Worm (Caenorhabditis elegans) whole organism, L3 larva: ENCODE data around the gene nhr-181.

Source experiments
- ceh-28 ChIP-seq: fragments of 150-350 bp; optimal IDR thresholded peaks from 2 replicates; lab custom pipeline; 2014; ENCODE audit warnings: missing biosample characterization, missing genetic modification reagents, missing genetic modification characterization
- ceh-82 ChIP-seq: fragments of 150-350 bp; optimal IDR thresholded peaks from 2 replicates; lab custom pipeline; 2014; ENCODE audit warnings: missing biosample characterization, missing genetic modification characterization
- jun-1 ChIP-seq: fragments of 150-350 bp; optimal IDR thresholded peaks from 2 replicates; lab custom pipeline; 2014; ENCODE audit warnings: missing biosample characterization, missing genetic modification reagents, missing genetic modification characterization
- nhr-237 ChIP-seq: fragments of 150-350 bp; optimal IDR thresholded peaks from 2 replicates; lab custom pipeline; 2014; ENCODE audit warnings: missing biosample characterization, missing genetic modification characterization
- pha-4 ChIP-seq: fragments of 150-350 bp; optimal IDR thresholded peaks from 2 replicates; lab custom pipeline; 2014; ENCODE audit warnings: missing biosample characterization, missing genetic modification reagents, missing genetic modification characterization
- sea-2 ChIP-seq: fragments of 150-350 bp; sonication (generic microtip); optimal IDR thresholded peaks from 4 replicates; lab custom pipeline; 2014; ENCODE audit warnings: missing biosample characterization, missing genetic modification reagents, missing genetic modification characterization
- ztf-11 ChIP-seq: fragments of 150-350 bp; optimal IDR thresholded peaks from 2 replicates; lab custom pipeline; 2014; ENCODE audit warnings: missing biosample characterization, missing genetic modification characterization

- TF ChIP-seq jun-1 (tag; lab: Kevin White, UChicago), result no peak
- TF ChIP-seq ceh-82, result no peak
- no peak for TF ChIP-seq nhr-237 (tag; lab: Kevin White, UChicago)
- no peak for TF ChIP-seq ztf-11 (tag; lab: Kevin White, UChicago)
- TF ChIP-seq pha-4 (tag; lab: Kevin White, UChicago), result no peak
- no peak for TF ChIP-seq ceh-28 (tag; lab: Kevin White, UChicago)
- TF ChIP-seq sea-2 (GFP tag; lab: Kevin White, UChicago), result no peak
Observed at ce11 chrV:4106688-4107087, 11.8 kb downstream of the nhr-181 start.
